Fruit fly (Drosophila melanogaster): ENCODE data around the gene CG10163.
A peak's percentile ranks its signal among the peaks of the same experiment; 100 is the strongest.

The CG10163 gene

dm6 chr3L:6220187-6220586 lies 38.4 kb downstream of the CG10163 start, which contains the start of gene CG33946 (continued):
- TF ChIP-seq CG12155 (GFP tag; optimal IDR thresholded peaks at IDR 0.05), result no peak
- no peak for TF ChIP-seq Deaf1 (tag; optimal IDR thresholded peaks at IDR 0.05)
- no peak for TF ChIP-seq Vsx1 (GFP tag; optimal IDR thresholded peaks at IDR 0.05)
- no peak for TF ChIP-seq psq (GFP tag; optimal IDR thresholded peaks at IDR 0.05)
- no peak for TF ChIP-seq slou (GFP tag; optimal IDR thresholded peaks at IDR 0.05)
- TF ChIP-seq chif (GFP tag; optimal IDR thresholded peaks at IDR 0.05), result peak; percentile 20 to 50
- no peak for TF ChIP-seq Bgb (GFP tag; IDR thresholded peaks at IDR 0.05; ENCODE audit: partially characterized antibody)
- TF ChIP-seq CG13775 (GFP tag; optimal IDR thresholded peaks at IDR 0.05), result peak; percentile 33
- TF ChIP-seq Fer3 (tag; optimal IDR thresholded peaks at IDR 0.05), result no peak
- 0 out of 2 replicates have a peak, but pooled peaks have one; percentile 17 for TF ChIP-seq CG9932 (GFP tag; IDR thresholded peaks at IDR 0.05)
- TF ChIP-seq rib (GFP tag; IDR thresholded peaks at IDR 0.05), result no peak
- TF ChIP-seq zfh2 (GFP tag; optimal IDR thresholded peaks at IDR 0.05), result no peak
- no peak for TF ChIP-seq ato (GFP tag; IDR thresholded peaks at IDR 0.05; ENCODE audit: partially characterized antibody)
- no peak for TF ChIP-seq CG12942 (GFP tag; optimal IDR thresholded peaks at IDR 0.05)
- peak; percentile 37; the same call in 1 of the 2 replicates for TF ChIP-seq CG17328 (GFP tag; IDR thresholded peaks at IDR 0.05)
- peak; percentile 24; the same call in 1 of the 3 replicates for TF ChIP-seq dysf (GFP tag; IDR thresholded peaks at IDR 0.05)
- peak; percentile 64; the same call in 2 of the 3 replicates for TF ChIP-seq zfh1 (GFP tag; IDR thresholded peaks at IDR 0.05)
- TF ChIP-seq grn (GFP tag; optimal IDR thresholded peaks at IDR 0.05), result no peak
- TF ChIP-seq CG13123 (GFP tag; optimal IDR thresholded peaks at IDR 0.05), result no peak
- no peak for TF ChIP-seq CrebB (tag; optimal IDR thresholded peaks at IDR 0.05)
- peak; percentile 0 for TF ChIP-seq CG8089 (GFP tag; optimal IDR thresholded peaks at IDR 0.05)
- 0 out of 2 replicates have a peak, but pooled peaks have one; percentile 16 for TF ChIP-seq CG14014 (GFP tag; IDR thresholded peaks at IDR 0.05)
- TF ChIP-seq Opbp (GFP tag; IDR thresholded peaks at IDR 0.05; ENCODE audit: partially characterized antibody), result no peak
- no peak for TF ChIP-seq hth (optimal IDR thresholded peaks at IDR 0.05)
- peak; percentile 13 for TF ChIP-seq lilli (GFP tag; optimal IDR thresholded peaks at IDR 0.05)
- no peak for TF ChIP-seq btn (GFP tag; optimal IDR thresholded peaks at IDR 0.05)
- TF ChIP-seq CG8944 (GFP tag; optimal IDR thresholded peaks at IDR 0.05), result peak; percentile 32
- TF ChIP-seq luna (GFP tag; optimal IDR thresholded peaks at IDR 0.05), result no peak
- peak in 1 of 2 experiments; percentile 15 for TF ChIP-seq eve (GFP tag; optimal IDR thresholded peaks at IDR 0.05)
- peak; percentile 43 for TF ChIP-seq CG9609 (GFP tag; optimal IDR thresholded peaks at IDR 0.05)
- TF ChIP-seq jigr1 (GFP tag; IDR thresholded peaks at IDR 0.05), result no peak
- peak; percentile 47 for TF ChIP-seq ems (GFP tag; optimal IDR thresholded peaks at IDR 0.05)
- no peak for TF ChIP-seq CG18476 (GFP tag; optimal IDR thresholded peaks at IDR 0.05)
- TF ChIP-seq Mes4 (GFP tag; optimal IDR thresholded peaks at IDR 0.05), result no peak
- TF ChIP-seq CG9797 (GFP tag; optimal IDR thresholded peaks at IDR 0.05), result no peak
- TF ChIP-seq Pdp1 (GFP tag; optimal IDR thresholded peaks at IDR 0.05), result peak in 1 of 2 experiments; percentile 8
- TF ChIP-seq vnd (GFP tag; IDR thresholded peaks at IDR 0.05; ENCODE audit: partially characterized antibody), result 0 out of 3 replicates have a peak, but pooled peaks have one; percentile 18
- TF ChIP-seq CG7963 (GFP tag; IDR thresholded peaks at IDR 0.05; ENCODE audit: partially characterized antibody), result no peak
- no peak for TF ChIP-seq Oaz (GFP tag; IDR thresholded peaks at IDR 0.05)
- TF ChIP-seq ftz-f1 (GFP tag; optimal IDR thresholded peaks at IDR 0.05), result no peak
- TF ChIP-seq hkb (optimal IDR thresholded peaks at IDR 0.05), result no peak
- peak; percentile 24; the same call in 1 of the 2 replicates for TF ChIP-seq hkb (GFP tag; IDR thresholded peaks at IDR 0.05)
- no peak for TF ChIP-seq gcm2 (GFP tag; optimal IDR thresholded peaks at IDR 0.05)
- TF ChIP-seq Hr3 (GFP tag; optimal IDR thresholded peaks at IDR 0.05), result peak; percentile 21
- TF ChIP-seq cas (GFP tag; IDR thresholded peaks at IDR 0.05), result no peak
- TF ChIP-seq Med (GFP tag), result peak; percentile 82
- TF ChIP-seq stwl (tag; optimal IDR thresholded peaks at IDR 0.05), result no peak
- no peak for TF ChIP-seq CG7556 (GFP tag; optimal IDR thresholded peaks at IDR 0.05)
- no peak for TF ChIP-seq CG6272 (GFP tag; IDR thresholded peaks at IDR 0.05)
- TF ChIP-seq CG6813 (GFP tag; optimal IDR thresholded peaks at IDR 0.05), result no peak
- TF ChIP-seq odd (GFP tag; optimal IDR thresholded peaks at IDR 0.05), result no peak
- TF ChIP-seq CG2875 (GFP tag; optimal IDR thresholded peaks at IDR 0.05), result no peak
